Fruit fly (Drosophila melanogaster): ENCODE data around the gene Pits.
A peak's percentile ranks its signal among the peaks of the same experiment; 100 is the strongest.

Pits gene

DNA sequence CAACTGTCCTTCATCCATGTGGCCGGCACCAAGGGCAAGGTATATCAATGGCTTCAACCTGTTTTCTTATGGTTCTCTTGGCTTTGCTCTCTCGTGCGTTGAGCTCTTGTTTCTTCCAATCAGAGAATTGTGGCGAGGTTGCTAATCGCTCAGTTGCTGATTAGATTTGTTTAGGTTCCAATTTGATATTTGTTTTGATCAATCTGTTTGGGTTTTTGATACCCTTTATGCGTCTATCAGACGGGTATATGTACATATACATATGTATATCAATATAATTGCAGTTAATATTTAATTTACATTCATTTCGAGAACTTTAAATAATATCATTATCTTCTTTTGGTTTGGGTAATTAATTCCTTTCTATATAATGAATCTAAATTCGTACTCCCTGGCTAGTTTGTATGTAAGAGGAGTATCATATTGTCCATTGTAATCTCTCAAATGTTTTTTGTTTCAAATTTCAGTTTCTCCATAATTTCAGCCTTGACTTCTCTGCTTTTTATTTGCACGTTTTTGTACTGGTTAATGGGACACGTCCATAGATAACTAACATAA, 30.3 kb upstream of the Pits start:
- TF ChIP-seq CG32264 (GFP tag; optimal IDR thresholded peaks at IDR 0.05) (no peak), N (GFP tag; optimal IDR thresholded peaks at IDR 0.05) (no peak), Dif (GFP tag; optimal IDR thresholded peaks at IDR 0.05; ENCODE audit: partially characterized antibody) (no peak), Hr83 (GFP tag; optimal IDR thresholded peaks at IDR 0.05; ENCODE audit: poor library complexity, severe bottlenecking) (no peak), CG9705 (GFP tag; optimal IDR thresholded peaks at IDR 0.05) (no peak), brk (GFP tag; optimal IDR thresholded peaks at IDR 0.05) (no peak), Mio (GFP tag; optimal IDR thresholded peaks at IDR 0.05) (no peak), GATAd (GFP tag; optimal IDR thresholded peaks at IDR 0.05) (no peak), lola (GFP tag; optimal IDR thresholded peaks at IDR 0.05) (no peak), Abd-B (GFP tag; optimal IDR thresholded peaks at IDR 0.05) (no peak), foxo (GFP tag; optimal IDR thresholded peaks at IDR 0.05) (no peak), h (GFP tag; optimal IDR thresholded peaks at IDR 0.05) (no peak), br (GFP tag; optimal IDR thresholded peaks at IDR 0.05) (no peak), usp (GFP tag; optimal IDR thresholded peaks at IDR 0.05) (no peak), rgr (GFP tag; optimal IDR thresholded peaks at IDR 0.05) (no peak), Myc (optimal IDR thresholded peaks at IDR 0.05) (no peak), sage (GFP tag; optimal IDR thresholded peaks at IDR 0.05) (no peak)

- TF ChIP-seq woc (GFP tag; optimal IDR thresholded peaks at IDR 0.05) (no peak), br (GFP tag; optimal IDR thresholded peaks at IDR 0.05) (no peak), psq (GFP tag; optimal IDR thresholded peaks at IDR 0.05) (peak; percentile 30), ey (GFP tag; optimal IDR thresholded peaks at IDR 0.05) (peak; percentile 14), Myc (optimal IDR thresholded peaks at IDR 0.05) (peak; percentile 99), lola (GFP tag; optimal IDR thresholded peaks at IDR 0.05) (no peak), Mio (GFP tag; optimal IDR thresholded peaks at IDR 0.05) (no peak), CG9705 (GFP tag; optimal IDR thresholded peaks at IDR 0.05) (peak; percentile 31), Jra (GFP tag; optimal IDR thresholded peaks at IDR 0.05) (peak; percentile 55)
Observed at dm6 chrX:12611536-12612458, 28.8 kb upstream of the Pits start, which contains the start of the genes CG1463 and Fpgs1. Gene CG1463, minus strand, starts transcription at chrX:12611667. Gene Fpgs1, plus strand, starts transcription at chrX:12611867.

- TF ChIP-seq CrebA (GFP tag; optimal IDR thresholded peaks at IDR 0.05; ENCODE audit: borderline replicate concordance) = no peak
- TF ChIP-seq sv (GFP tag; optimal IDR thresholded peaks at IDR 0.05) = no peak
- TF ChIP-seq Dfd (GFP tag; optimal IDR thresholded peaks at IDR 0.05) = no peak
- TF ChIP-seq N (GFP tag; optimal IDR thresholded peaks at IDR 0.05) = no peak
- no peak for TF ChIP-seq lola (GFP tag; optimal IDR thresholded peaks at IDR 0.05)
- no peak for TF ChIP-seq usp (GFP tag; optimal IDR thresholded peaks at IDR 0.05)
- no peak for TF ChIP-seq Hnf4 (GFP tag; optimal IDR thresholded peaks at IDR 0.05)
- no peak for TF ChIP-seq brk (GFP tag; optimal IDR thresholded peaks at IDR 0.05)
- TF ChIP-seq pan (optimal IDR thresholded peaks at IDR 0.05) = no peak
- TF ChIP-seq OdsH (GFP tag; optimal IDR thresholded peaks at IDR 0.05) = no peak
- TF ChIP-seq Jra (GFP tag; optimal IDR thresholded peaks at IDR 0.05) = no peak
- TF ChIP-seq h (GFP tag; optimal IDR thresholded peaks at IDR 0.05) = no peak
- no peak for TF ChIP-seq fru (GFP tag; optimal IDR thresholded peaks at IDR 0.05)
- TF ChIP-seq jim (GFP tag; optimal IDR thresholded peaks at IDR 0.05) = no peak
- TF ChIP-seq Sp1 (GFP tag; optimal IDR thresholded peaks at IDR 0.05) = no peak
- no peak for TF ChIP-seq Rel (GFP tag; optimal IDR thresholded peaks at IDR 0.05)
- TF ChIP-seq Rel (tag; optimal IDR thresholded peaks at IDR 0.05) = no peak
- no peak for TF ChIP-seq rgr (GFP tag; optimal IDR thresholded peaks at IDR 0.05)
- TF ChIP-seq Abd-B (GFP tag; optimal IDR thresholded peaks at IDR 0.05) = no peak
Observed at dm6 chrX:12600802-12601793, 18.1 kb upstream of the Pits start.
